Fruit fly (Drosophila melanogaster) whole organism, pupa: ENCODE measurements around the gene Twdlalpha.

Experiments
- CG10348 ChIP-seq: fragments of 200-800 bp; sonication (Bioruptor generic); IDR thresholded peaks from 2 replicates; pipeline ENCODE4 v1.3.6; 2022; ENCODE audit warnings: missing biosample characterization, missing genetic modification characterization
- CG12605 ChIP-seq: fragments of 200-800 bp; sonication (Bioruptor generic); IDR thresholded peaks from 2 replicates; pipeline ENCODE4 v1.3.6; 2022; ENCODE audit warnings: missing biosample characterization, missing genetic modification characterization
- CG13204 ChIP-seq: fragments of 200-800 bp; sonication (Bioruptor generic); optimal IDR thresholded peaks from 2 replicates; lab custom pipeline; 2018; ENCODE audit warnings: missing biosample characterization, mild to moderate bottlenecking, missing genetic modification characterization, moderate library complexity
- CG14655 ChIP-seq: fragments of 200-800 bp; sonication (Bioruptor generic); optimal IDR thresholded peaks from 3 replicates; lab custom pipeline; 2017; ENCODE audit warnings: mild to moderate bottlenecking, missing biosample characterization, missing genetic modification reagents, missing genetic modification characterization
- CG15710 ChIP-seq: fragments of 200-800 bp; sonication (Bioruptor generic); optimal IDR thresholded peaks from 2 replicates; lab custom pipeline; 2018; ENCODE audit warnings: missing biosample characterization, mild to moderate bottlenecking, missing genetic modification characterization, moderate library complexity
- CG17806 ChIP-seq: fragments of 200-800 bp; sonication (Bioruptor generic); optimal IDR thresholded peaks from 2 replicates; lab custom pipeline; 2018; ENCODE audit warnings: missing biosample characterization, mild to moderate bottlenecking, missing genetic modification characterization, moderate library complexity
- CG32121 ChIP-seq: fragments of 200-800 bp; sonication (Bioruptor generic); IDR thresholded peaks from 2 replicates; pipeline ENCODE4 v1.3.6; 2022; ENCODE audit warnings: missing biosample characterization, missing genetic modification characterization
- CG34367 ChIP-seq: fragments of 200-800 bp; sonication (Bioruptor generic); optimal IDR thresholded peaks from 2 replicates; lab custom pipeline; 2018; ENCODE audit warnings: missing biosample characterization, mild to moderate bottlenecking, missing genetic modification characterization
- CG4496 ChIP-seq: fragments of 200-800 bp; sonication (Bioruptor generic); IDR thresholded peaks from 3 replicates; pipeline ENCODE4 v1.3.6; 2022; ENCODE audit warnings: missing biosample characterization, missing genetic modification characterization
- CG8159 ChIP-seq: fragments of 200-800 bp; sonication (Bioruptor generic); optimal IDR thresholded peaks from 3 replicates; lab custom pipeline; 2018; ENCODE audit warnings: missing biosample characterization, mild to moderate bottlenecking, missing genetic modification characterization, moderate library complexity
- CG8301 ChIP-seq: fragments of 200-800 bp; sonication (Bioruptor generic); optimal IDR thresholded peaks from 2 replicates; lab custom pipeline; 2018; ENCODE audit warnings: missing biosample characterization, mild to moderate bottlenecking, missing genetic modification characterization
- CG9948 ChIP-seq: fragments of 200-800 bp; sonication (Bioruptor generic); optimal IDR thresholded peaks from 2 replicates; lab custom pipeline; 2018; ENCODE audit warnings: missing biosample characterization, mild to moderate bottlenecking, missing genetic modification characterization, moderate library complexity
- D1 ChIP-seq: fragments of 200-800 bp; sonication (Bioruptor generic); optimal IDR thresholded peaks from 2 replicates; lab custom pipeline; 2018; ENCODE audit warnings: missing biosample characterization, mild to moderate bottlenecking, missing genetic modification characterization, moderate library complexity
- EcR ChIP-seq: fragments of 200-800 bp; sonication (Bioruptor generic); optimal IDR thresholded peaks from 3 replicates; lab custom pipeline; 2019; ENCODE audit warnings: missing biosample characterization, missing genetic modification characterization, mild to moderate bottlenecking, moderate library complexity, missing genetic modification reagents
- Ets98B ChIP-seq: fragments of 200-800 bp; sonication (Bioruptor generic); IDR thresholded peaks from 2 replicates; pipeline ENCODE4 v1.3.6; 2022; ENCODE audit warnings: missing biosample characterization, missing genetic modification characterization
- Pif1A ChIP-seq: fragments of 200-800 bp; sonication (Bioruptor generic); optimal IDR thresholded peaks from 3 replicates; lab custom pipeline; 2016; ENCODE audit warnings: missing biosample characterization, missing genetic modification characterization
- Pif1B ChIP-seq: fragments of 200-800 bp; sonication (Bioruptor generic); optimal IDR thresholded peaks from 3 replicates; lab custom pipeline; 2016; ENCODE audit warnings: missing biosample characterization, missing genetic modification characterization
- Snoo ChIP-seq: fragments of 200-800 bp; sonication (Bioruptor generic); optimal IDR thresholded peaks from 3 replicates; lab custom pipeline; 2017; ENCODE audit warnings: missing biosample characterization, mild to moderate bottlenecking, missing genetic modification characterization, inconsistent platforms
- fd96Ca ChIP-seq: fragments of 200-800 bp; sonication (Bioruptor generic); IDR thresholded peaks from 3 replicates; pipeline ENCODE4 v1.3.6; 2022; ENCODE audit warnings: missing biosample characterization, missing genetic modification characterization
- gl ChIP-seq: fragments of 200-800 bp; sonication (Bioruptor generic); optimal IDR thresholded peaks from 2 replicates; lab custom pipeline; 2018; ENCODE audit warnings: missing biosample characterization, mild to moderate bottlenecking, missing genetic modification characterization
- rn ChIP-seq: fragments of 200-800 bp; sonication (Bioruptor generic); IDR thresholded peaks from 2 replicates; pipeline ENCODE4 v1.3.6; 2022; ENCODE audit warnings: missing biosample characterization, missing genetic modification characterization

Twdlalpha gene

dm6 chrX:16747467-16747866 lies 4.8 kb downstream of the Twdlalpha start:
- TF ChIP-seq EcR (GFP tag; lab: Kevin White, UChicago) (peak; percentile 11), CG8301 (tag; lab: Kevin White, UChicago) (no peak)
- TF ChIP-seq, all 21 proteins: peak for 1

dm6 chrX:16749324-16749723 lies 6.7 kb downstream of the Twdlalpha start:
- TF ChIP-seq CG10348 (GFP tag; lab: Robert Waterston, UW) (no peak), CG14655 (GFP tag; lab: Kevin White, UChicago) (no peak), CG8159 (tag; lab: Kevin White, UChicago) (no peak), CG32121 (GFP tag; lab: Robert Waterston, UW) (no peak), CG8301 (tag; lab: Kevin White, UChicago) (no peak), fd96Ca (no peak), D1 (no peak), CG9948 (tag; lab: Kevin White, UChicago) (no peak), EcR (GFP tag; lab: Kevin White, UChicago) (no peak), Pif1B (GFP tag; lab: Kevin White, UChicago) (no peak), CG4496 (GFP tag; lab: Robert Waterston, UW) (no peak), Ets98B (no peak), Pif1A (no peak)

dm6 chrX:16750712-16751578 lies 8.3 kb downstream of the Twdlalpha start:
- TF ChIP-seq CG12605 (GFP tag; lab: Robert Waterston, UW) (peak; percentile 88), Pif1B (GFP tag; lab: Kevin White, UChicago) (peak; percentile 93), CG34367 (peak; percentile 92), Pif1A (peak; percentile 92), CG15710 (tag; lab: Kevin White, UChicago) (peak; percentile 91), CG8159 (tag; lab: Kevin White, UChicago) (peak; percentile 89), rn (GFP tag; lab: Robert Waterston, UW) (0 out of 2 replicates have a peak, but pooled peaks have one; percentile 16), Snoo (peak; percentile 89), CG10348 (GFP tag; lab: Robert Waterston, UW) (no peak), CG9948 (tag; lab: Kevin White, UChicago) (peak; percentile 87), Ets98B (peak; percentile 85), gl (tag; lab: Kevin White, UChicago) (peak; percentile 89), CG13204 (GFP tag; lab: Kevin White, UChicago) (peak; percentile 93), CG14655 (GFP tag; lab: Kevin White, UChicago) (peak; percentile 91), CG4496 (GFP tag; lab: Robert Waterston, UW) (peak; percentile 87), EcR (GFP tag; lab: Kevin White, UChicago) (peak; percentile 61), fd96Ca (peak; percentile 78), D1 (peak; percentile 53), CG8301 (tag; lab: Kevin White, UChicago) (peak; percentile 87), CG32121 (GFP tag; lab: Robert Waterston, UW) (peak; percentile 82), CG17806 (tag; lab: Kevin White, UChicago) (peak; percentile 82)

- TF ChIP-seq CG34367 (peak; percentile 39), Ets98B (peak; percentile 23; the same call in 1 of the 2 replicates), CG4496 (GFP tag; lab: Robert Waterston, UW) (peak; percentile 80), CG12605 (GFP tag; lab: Robert Waterston, UW) (no peak), CG15710 (tag; lab: Kevin White, UChicago) (peak; percentile 27), CG17806 (tag; lab: Kevin White, UChicago) (no peak), fd96Ca (peak; percentile 31; the same call in 1 of the 3 replicates), Snoo (peak; percentile 63)
Observed at dm6 chrX:16751579-16752156, 9.0 kb downstream of the Twdlalpha start, which contains the start of gene goe. TSS of gene goe (minus strand) at chrX:16751910.

dm6 chrX:16753066-16753465 lies 10.4 kb downstream of the Twdlalpha start:
- TF ChIP-seq CG34367 (no peak), CG14655 (GFP tag; lab: Kevin White, UChicago) (no peak), CG8301 (tag; lab: Kevin White, UChicago) (no peak), fd96Ca (no peak), Pif1B (GFP tag; lab: Kevin White, UChicago) (no peak), Snoo (no peak), Pif1A (no peak)

dm6 chrX:16757645-16758044 lies 15.0 kb downstream of the Twdlalpha start:
- no peak for TF ChIP-seq CG13204 (GFP tag; lab: Kevin White, UChicago)
- TF ChIP-seq CG4496 (GFP tag; lab: Robert Waterston, UW): no peak
- TF ChIP-seq CG15710 (tag; lab: Kevin White, UChicago): no peak
- TF ChIP-seq Pif1B (GFP tag; lab: Kevin White, UChicago): no peak
- TF ChIP-seq CG8159 (tag; lab: Kevin White, UChicago): no peak
